Comparison of ENCODE assay signal across 4 fruit fly cellular contexts in the genomic region with DNA sequence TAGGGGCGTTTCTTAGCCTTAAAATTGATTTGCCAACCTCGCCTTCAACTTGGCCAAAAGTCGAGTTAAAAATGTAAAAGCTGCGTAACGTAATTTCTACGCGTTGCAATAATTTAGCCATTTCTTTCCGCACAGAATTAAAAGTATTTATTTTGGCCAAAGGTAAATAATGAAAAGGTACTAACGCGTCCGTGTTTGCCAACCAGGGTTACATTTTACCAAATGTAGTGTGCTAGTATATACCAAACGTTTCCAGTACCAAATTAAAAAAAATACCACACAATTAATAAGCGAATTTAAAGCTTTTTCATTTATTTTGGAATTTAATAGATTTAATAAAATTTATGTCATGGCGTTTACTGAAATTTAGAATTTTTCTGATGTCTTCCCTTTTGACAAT.
TF ChIP-seq lines count a peak whose summit lies in the region.

A gene (minus strand): TSS at position 179 of the 400 bp plus-strand sequence.

TF ChIP-seq in whole organism, adult, 20 proteins besides CTCF, POLR2A, EP300 and RAD21 (continued from another document):
- TF ChIP-seq CG11617 (GFP tag; optimal IDR thresholded peaks at IDR 0.05; lab: Kevin White, UChicago) (peak; percentile 61), Crg-1 (GFP tag; optimal IDR thresholded peaks at IDR 0.05; lab: Kevin White, UChicago) (peak; percentile 91), ovo (GFP tag; optimal IDR thresholded peaks at IDR 0.05; lab: Kevin White, UChicago) (peak; percentile 84)

TF ChIP-seq in whole organism, embryonic, 481 proteins besides CTCF, POLR2A, EP300 and RAD21 (continued from another document and continues in another):
- TF ChIP-seq sna (GFP tag; IDR thresholded peaks at IDR 0.05; lab: Robert Waterston, UW; ENCODE audit: partially characterized antibody): no peak
- no peak for TF ChIP-seq Rx (GFP tag; IDR thresholded peaks at IDR 0.05; lab: Robert Waterston, UW)
- no peak for TF ChIP-seq Ravus (GFP tag; IDR thresholded peaks at IDR 0.05; lab: Robert Waterston, UW)
- no peak for TF ChIP-seq ci (GFP tag; IDR thresholded peaks at IDR 0.05; lab: Robert Waterston, UW)
- no peak for TF ChIP-seq h (optimal IDR thresholded peaks at IDR 0.05; lab: Kevin White, UChicago)
- peak; percentile 46 for TF ChIP-seq Hey (tag; optimal IDR thresholded peaks at IDR 0.05; lab: Kevin White, UChicago)
- no peak for TF ChIP-seq usp (GFP tag; optimal IDR thresholded peaks at IDR 0.05; lab: Kevin White, UChicago)
- peak; percentile 77 for TF ChIP-seq CG1603 (tag; optimal IDR thresholded peaks at IDR 0.05; lab: Kevin White, UChicago)
- peak; percentile 38 for TF ChIP-seq CG10431 (GFP tag; optimal IDR thresholded peaks at IDR 0.05; lab: Kevin White, UChicago)
- no peak for TF ChIP-seq yki (optimal IDR thresholded peaks at IDR 0.05; lab: Kevin White, UChicago)
- TF ChIP-seq CG11504 (tag; optimal IDR thresholded peaks at IDR 0.05; lab: Kevin White, UChicago): peak; percentile 54
- no peak for TF ChIP-seq ham (GFP tag; IDR thresholded peaks at IDR 0.05; lab: Robert Waterston, UW)
- no peak for TF ChIP-seq CG13287 (GFP tag; IDR thresholded peaks at IDR 0.05; lab: Robert Waterston, UW; ENCODE audit: partially characterized antibody)
- no peak for TF ChIP-seq abd-A (tag; optimal IDR thresholded peaks at IDR 0.05; lab: Kevin White, UChicago)
- peak; percentile 58 for TF ChIP-seq fd3F (GFP tag; optimal IDR thresholded peaks at IDR 0.05; lab: Kevin White, UChicago)
- TF ChIP-seq CkIIα-i1 (GFP tag; IDR thresholded peaks at IDR 0.05; lab: Robert Waterston, UW): no peak
- TF ChIP-seq schlank (tag; optimal IDR thresholded peaks at IDR 0.05; lab: Kevin White, UChicago): peak; percentile 58
- no peak for TF ChIP-seq CG3726 (GFP tag; IDR thresholded peaks at IDR 0.05; lab: Robert Waterston, UW)
- TF ChIP-seq CG12071 (GFP tag; optimal IDR thresholded peaks at IDR 0.05; lab: Kevin White, UChicago): no peak
- peak; percentile 63 for TF ChIP-seq trh (GFP tag; optimal IDR thresholded peaks at IDR 0.05; lab: Kevin White, UChicago)
- TF ChIP-seq cato (GFP tag; optimal IDR thresholded peaks at IDR 0.05; lab: Kevin White, UChicago; ENCODE audit: borderline replicate concordance): peak; percentile 72
- TF ChIP-seq CG7839 (tag; optimal IDR thresholded peaks at IDR 0.05; lab: Kevin White, UChicago): peak; percentile 51
- no peak for TF ChIP-seq CG14667 (GFP tag; IDR thresholded peaks at IDR 0.05; lab: Robert Waterston, UW)
- peak; percentile 58 for TF ChIP-seq CG12391 (tag; optimal IDR thresholded peaks at IDR 0.05; lab: Kevin White, UChicago)
- no peak for TF ChIP-seq CG10366 (GFP tag; IDR thresholded peaks at IDR 0.05; lab: Robert Waterston, UW)
- TF ChIP-seq unpg (GFP tag; optimal IDR thresholded peaks at IDR 0.05; lab: Kevin White, UChicago): peak; percentile 40
- peak; percentile 70 for TF ChIP-seq CG4854 (GFP tag; optimal IDR thresholded peaks at IDR 0.05; lab: Kevin White, UChicago)
- TF ChIP-seq NC2α (GFP tag; optimal IDR thresholded peaks at IDR 0.05; lab: Kevin White, UChicago): peak; percentile 49
- TF ChIP-seq prd (optimal IDR thresholded peaks at IDR 0.05; lab: Kevin White, UChicago): no peak
- TF ChIP-seq prd (GFP tag; IDR thresholded peaks at IDR 0.05; lab: Robert Waterston, UW): no peak
- peak; percentile 71 for TF ChIP-seq kni (GFP tag; optimal IDR thresholded peaks at IDR 0.05; lab: Kevin White, UChicago)
- no peak for TF ChIP-seq D (optimal IDR thresholded peaks at IDR 0.05; lab: Kevin White, UChicago)
- peak; percentile 21 for TF ChIP-seq D (GFP tag; optimal IDR thresholded peaks at IDR 0.05; lab: Kevin White, UChicago)
- TF ChIP-seq CG2129 (GFP tag; IDR thresholded peaks at IDR 0.05; lab: Robert Waterston, UW; ENCODE audit: partially characterized antibody): no peak
- peak; percentile 61 for TF ChIP-seq CG7786 (GFP tag; optimal IDR thresholded peaks at IDR 0.05; lab: Kevin White, UChicago)
- peak; percentile 51 for TF ChIP-seq Xbp1 (GFP tag; optimal IDR thresholded peaks at IDR 0.05; lab: Kevin White, UChicago)
- TF ChIP-seq chinmo (GFP tag; IDR thresholded peaks at IDR 0.05; lab: Robert Waterston, UW; ENCODE audit: partially characterized antibody): no peak
- peak; percentile 37 for TF ChIP-seq CrebB (tag; optimal IDR thresholded peaks at IDR 0.05; lab: Kevin White, UChicago)
- no peak for TF ChIP-seq Doc2 (GFP tag; IDR thresholded peaks at IDR 0.05; lab: Robert Waterston, UW)
- TF ChIP-seq sens-2 (GFP tag; IDR thresholded peaks at IDR 0.05; lab: Robert Waterston, UW): no peak
- no peak for TF ChIP-seq wor (GFP tag; IDR thresholded peaks at IDR 0.05; lab: Robert Waterston, UW)
- peak; percentile 44 for TF ChIP-seq NK7.1 (GFP tag; optimal IDR thresholded peaks at IDR 0.05; lab: Kevin White, UChicago)

TF ChIP-seq in whole organism, prepupa, 60 proteins besides CTCF, POLR2A, EP300 and RAD21 (continued from another document):
- peak; percentile 4 for TF ChIP-seq CG9139 (GFP tag; optimal IDR thresholded peaks at IDR 0.05; lab: Kevin White, UChicago)
- no peak for TF ChIP-seq CG8319 (GFP tag; optimal IDR thresholded peaks at IDR 0.05; lab: Kevin White, UChicago)
- TF ChIP-seq CG7368 (GFP tag; optimal IDR thresholded peaks at IDR 0.05; lab: Kevin White, UChicago): no peak
- peak; percentile 37 for TF ChIP-seq svp (GFP tag; lab: Kevin White, UChicago)
- no peak for TF ChIP-seq achi (GFP tag; optimal IDR thresholded peaks at IDR 0.05; lab: Kevin White, UChicago)
- TF ChIP-seq CG3919 (GFP tag; optimal IDR thresholded peaks at IDR 0.05; lab: Kevin White, UChicago): no peak
- TF ChIP-seq spab (GFP tag; optimal IDR thresholded peaks at IDR 0.05; lab: Kevin White, UChicago): no peak
- no peak for TF ChIP-seq CG8632 (GFP tag; optimal IDR thresholded peaks at IDR 0.05; lab: Kevin White, UChicago)
- TF ChIP-seq CG11762 (GFP tag; optimal IDR thresholded peaks at IDR 0.05; lab: Kevin White, UChicago; ENCODE audit: insufficient read depth): no peak
- TF ChIP-seq acj6 (GFP tag; optimal IDR thresholded peaks at IDR 0.05; lab: Kevin White, UChicago): peak; percentile 26
- TF ChIP-seq esn (GFP tag; optimal IDR thresholded peaks at IDR 0.05; lab: Kevin White, UChicago): peak; percentile 57
- TF ChIP-seq Blimp-1 (GFP tag; optimal IDR thresholded peaks at IDR 0.05; lab: Kevin White, UChicago): no peak
- TF ChIP-seq Eip78C (GFP tag; lab: Kevin White, UChicago): peak; percentile 74
- TF ChIP-seq CG32006 (GFP tag; optimal IDR thresholded peaks at IDR 0.05; lab: Kevin White, UChicago): no peak
- TF ChIP-seq dac (GFP tag; optimal IDR thresholded peaks at IDR 0.05; lab: Kevin White, UChicago): no peak
- no peak for TF ChIP-seq CG1621 (tag; optimal IDR thresholded peaks at IDR 0.05; lab: Kevin White, UChicago)
- no peak for TF ChIP-seq CG3032 (tag; optimal IDR thresholded peaks at IDR 0.05; lab: Kevin White, UChicago)
- no peak for TF ChIP-seq net (GFP tag; optimal IDR thresholded peaks at IDR 0.05; lab: Kevin White, UChicago)
- TF ChIP-seq Hr4 (GFP tag; optimal IDR thresholded peaks at IDR 0.05; lab: Kevin White, UChicago): no peak
- no peak for TF ChIP-seq ss (GFP tag; optimal IDR thresholded peaks at IDR 0.05; lab: Kevin White, UChicago)
- TF ChIP-seq pdm3 (GFP tag; optimal IDR thresholded peaks at IDR 0.05; lab: Kevin White, UChicago): peak; percentile 46
- no peak for TF ChIP-seq CG11902 (GFP tag; optimal IDR thresholded peaks at IDR 0.05; lab: Kevin White, UChicago)
- TF ChIP-seq Sox15 (GFP tag; optimal IDR thresholded peaks at IDR 0.05; lab: Kevin White, UChicago): no peak
- no peak for TF ChIP-seq CG6808 (GFP tag; optimal IDR thresholded peaks at IDR 0.05; lab: Kevin White, UChicago)
- no peak for TF ChIP-seq CG6854 (GFP tag; optimal IDR thresholded peaks at IDR 0.05; lab: Kevin White, UChicago)
- TF ChIP-seq CG15336 (GFP tag; IDR thresholded peaks at IDR 0.05; lab: Robert Waterston, UW): no peak
- no peak for TF ChIP-seq CG4318 (GFP tag; optimal IDR thresholded peaks at IDR 0.05; lab: Kevin White, UChicago)
- peak; percentile 100 for TF ChIP-seq fkh (GFP tag; optimal IDR thresholded peaks at IDR 0.05; lab: Kevin White, UChicago)
- no peak for TF ChIP-seq CG11294 (GFP tag; IDR thresholded peaks at IDR 0.05; lab: Robert Waterston, UW)
- peak; percentile 41 for TF ChIP-seq Smox (GFP tag; optimal IDR thresholded peaks at IDR 0.05; lab: Kevin White, UChicago)
- peak; percentile 35 for TF ChIP-seq Hr38 (GFP tag; optimal IDR thresholded peaks at IDR 0.05; lab: Kevin White, UChicago)
- peak; percentile 27 for TF ChIP-seq Met (GFP tag; optimal IDR thresholded peaks at IDR 0.05; lab: Kevin White, UChicago)
- TF ChIP-seq Sox102F (GFP tag; optimal IDR thresholded peaks at IDR 0.05; lab: Kevin White, UChicago): no peak
- TF ChIP-seq Eip75B (GFP tag; optimal IDR thresholded peaks at IDR 0.05; lab: Kevin White, UChicago): no peak
- peak; percentile 32 for TF ChIP-seq lz (GFP tag; optimal IDR thresholded peaks at IDR 0.05; lab: Kevin White, UChicago)
- peak; percentile 26 for TF ChIP-seq OdsH (GFP tag; optimal IDR thresholded peaks at IDR 0.05; lab: Kevin White, UChicago)
- no peak for TF ChIP-seq Lpt (GFP tag; optimal IDR thresholded peaks at IDR 0.05; lab: Kevin White, UChicago)
- TF ChIP-seq CG31627 (GFP tag; optimal IDR thresholded peaks at IDR 0.05; lab: Kevin White, UChicago): peak; percentile 44
- no peak for TF ChIP-seq CG6792 (GFP tag; optimal IDR thresholded peaks at IDR 0.05; lab: Kevin White, UChicago)
- TF ChIP-seq topi (GFP tag; optimal IDR thresholded peaks at IDR 0.05; lab: Kevin White, UChicago): no peak
- TF ChIP-seq vri (GFP tag; optimal IDR thresholded peaks at IDR 0.05; lab: Kevin White, UChicago): peak; percentile 20
TF ChIP-seq in whole organism, prepupa: peak in this region for 18.

TF ChIP-seq in whole organism, wandering third instar larva, 38 proteins besides CTCF, POLR2A, EP300 and RAD21 (continued from another document):
- TF ChIP-seq GATAd (GFP tag; optimal IDR thresholded peaks at IDR 0.05; lab: Kevin White, UChicago) (peak; percentile 71), CrebA (GFP tag; optimal IDR thresholded peaks at IDR 0.05; lab: Kevin White, UChicago; ENCODE audit: borderline replicate concordance) (no peak), Hr78 (GFP tag; optimal IDR thresholded peaks at IDR 0.05; lab: Kevin White, UChicago) (no peak)
